Fruit fly (Drosophila melanogaster): Measurements from ENCODE around the gene Spag1.

Gene Spag1

DNA sequence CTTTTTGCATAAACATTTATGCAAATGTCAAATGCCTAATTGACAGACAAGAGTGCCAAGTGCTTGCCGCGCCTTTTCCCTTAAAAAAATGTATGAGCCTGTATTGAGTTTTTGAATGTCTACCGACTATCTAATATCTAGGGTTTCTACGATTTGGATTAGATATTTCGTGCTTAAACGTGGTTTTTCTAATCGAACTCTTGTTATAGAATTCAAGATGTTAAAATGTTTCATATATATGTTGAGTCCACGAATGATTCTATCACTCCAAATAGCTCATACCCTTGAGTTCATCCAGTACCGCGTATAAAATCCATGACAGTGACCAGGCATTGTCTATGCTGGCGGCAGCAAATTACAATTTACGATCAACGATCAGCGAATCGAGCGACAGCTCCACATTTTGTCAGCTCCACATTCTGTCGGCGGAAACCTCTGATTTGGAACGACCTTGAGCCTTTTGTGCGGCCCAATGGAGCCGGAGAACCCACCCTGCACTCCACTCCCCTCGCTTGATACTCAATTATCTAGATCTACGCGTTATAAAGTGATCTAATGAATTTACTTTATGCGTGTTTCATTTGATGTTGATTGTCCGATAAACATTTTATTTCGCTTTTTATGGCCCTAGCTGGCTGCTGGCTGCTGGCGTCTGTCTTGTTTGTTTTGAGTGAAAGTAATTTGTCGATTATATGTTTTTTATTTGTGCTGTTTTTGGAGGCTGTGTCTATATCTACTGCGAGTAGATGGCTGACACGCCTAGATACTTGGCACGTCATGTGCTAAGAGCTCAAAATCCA lies 40.7 kb upstream of the Spag1 start (continued):
- TF ChIP-seq MESR4 (GFP tag; optimal IDR thresholded peaks at IDR 0.05) (no peak), gcm (GFP tag; optimal IDR thresholded peaks at IDR 0.05) (no peak), slp2 (GFP tag; optimal IDR thresholded peaks at IDR 0.05) (no peak), CG6765 (GFP tag; optimal IDR thresholded peaks at IDR 0.05) (no peak), sens (GFP tag) (peak; percentile 15), CG31224 (GFP tag; IDR thresholded peaks at IDR 0.05) (peak; percentile 19; the same call in 1 of the 2 replicates), zen2 (GFP tag; IDR thresholded peaks at IDR 0.05; ENCODE audit: partially characterized antibody) (no peak), z (GFP tag; IDR thresholded peaks at IDR 0.05) (no peak), bigmax (GFP tag; optimal IDR thresholded peaks at IDR 0.05) (no peak), CG2120 (GFP tag; optimal IDR thresholded peaks at IDR 0.05) (peak; percentile 57), sima (GFP tag; optimal IDR thresholded peaks at IDR 0.05) (no peak), slbo (GFP tag; IDR thresholded peaks at IDR 0.05) (peak; percentile 61), mirr (GFP tag; optimal IDR thresholded peaks at IDR 0.05) (no peak), Sin3A (optimal IDR thresholded peaks at IDR 0.05) (no peak), Atf6 (GFP tag; IDR thresholded peaks at IDR 0.05) (peak; percentile 15; the same call in 1 of the 2 replicates), CG32767 (GFP tag; IDR thresholded peaks at IDR 0.05) (no peak), CG11398 (GFP tag; optimal IDR thresholded peaks at IDR 0.05) (no peak), CG13624 (GFP tag; optimal IDR thresholded peaks at IDR 0.05) (peak; percentile 20), eve (GFP tag; optimal IDR thresholded peaks at IDR 0.05) (no peak), CG14860 (GFP tag; IDR thresholded peaks at IDR 0.05; ENCODE audit: partially characterized antibody) (0 out of 3 replicates have a peak, but pooled peaks have one; percentile 10), Dbx (GFP tag; IDR thresholded peaks at IDR 0.05) (peak; percentile 51; the same call in 1 of the 3 replicates), CTCF (GFP tag; optimal IDR thresholded peaks at IDR 0.05) (no peak), hbn (GFP tag; IDR thresholded peaks at IDR 0.05; ENCODE audit: partially characterized antibody) (no peak), CG15269 (tag; optimal IDR thresholded peaks at IDR 0.05) (peak; percentile 26), btn (GFP tag; optimal IDR thresholded peaks at IDR 0.05) (no peak), jigr1 (GFP tag; IDR thresholded peaks at IDR 0.05) (no peak), CG8281 (tag; optimal IDR thresholded peaks at IDR 0.05) (no peak), tll (GFP tag; optimal IDR thresholded peaks at IDR 0.05) (no peak), Rfx (GFP tag; IDR thresholded peaks at IDR 0.05) (peak; percentile 64), Fer2 (tag; optimal IDR thresholded peaks at IDR 0.05) (no peak), Bdp1 (GFP tag; optimal IDR thresholded peaks at IDR 0.05) (no peak), HLH54F (GFP tag; optimal IDR thresholded peaks at IDR 0.05) (peak; percentile 11), h (optimal IDR thresholded peaks at IDR 0.05) (no peak), CG4404 (GFP tag; IDR thresholded peaks at IDR 0.05) (no peak), sc (optimal IDR thresholded peaks at IDR 0.05) (no peak), sc (GFP tag; optimal IDR thresholded peaks at IDR 0.05) (no peak), pho (GFP tag; optimal IDR thresholded peaks at IDR 0.05) (no peak), CG6254 (GFP tag; optimal IDR thresholded peaks at IDR 0.05) (no peak), CG17186 (GFP tag; optimal IDR thresholded peaks at IDR 0.05) (no peak), NFAT (GFP tag; IDR thresholded peaks at IDR 0.05) (peak; percentile 43; the same call in 1 of the 2 replicates), CG3847 (GFP tag; IDR thresholded peaks at IDR 0.05) (peak; percentile 20; the same call in 1 of the 2 replicates), CG4730 (GFP tag; IDR thresholded peaks at IDR 0.05) (no peak), dpn (GFP tag; optimal IDR thresholded peaks at IDR 0.05) (peak; percentile 5 to 14), H2.0 (GFP tag; IDR thresholded peaks at IDR 0.05) (no peak), maf-S (GFP tag; optimal IDR thresholded peaks at IDR 0.05) (no peak), HmgD (GFP tag; optimal IDR thresholded peaks at IDR 0.05) (no peak), so (GFP tag; IDR thresholded peaks at IDR 0.05) (no peak), CG6689 (GFP tag; IDR thresholded peaks at IDR 0.05) (0 out of 2 replicates have a peak, but pooled peaks have one; percentile 13), Hey (tag; optimal IDR thresholded peaks at IDR 0.05) (no peak), CG8765 (GFP tag; IDR thresholded peaks at IDR 0.05) (no peak), CG13775 (GFP tag; optimal IDR thresholded peaks at IDR 0.05) (no peak), crol (GFP tag; IDR thresholded peaks at IDR 0.05) (no peak; the same call in 1 of the 2 replicates)
